Worm (Caenorhabditis elegans) whole organism, L3 larva: ENCODE measurements around the gene ZK1320.3.
A peak's percentile ranks its signal among the peaks of the same experiment; 100 is the strongest.

ENCODE experiments used
- R02D3.7 ChIP-seq: fragments of 150-350 bp; optimal IDR thresholded peaks from 2 replicates; lab custom pipeline; 2014; ENCODE audit warnings: missing biosample characterization, missing genetic modification characterization
- ama-1 ChIP-seq: fragments of 150-350 bp; optimal IDR thresholded peaks from 2 replicates; lab custom pipeline; 2018
- ceh-16 ChIP-seq: sonication (generic microtip); optimal IDR thresholded peaks from 2 replicates; lab custom pipeline; 2017; ENCODE audit warnings: missing biosample characterization, missing genetic modification characterization
- ceh-28 ChIP-seq: fragments of 150-350 bp; optimal IDR thresholded peaks from 2 replicates; lab custom pipeline; 2014; ENCODE audit warnings: missing biosample characterization, missing genetic modification reagents, missing genetic modification characterization
- ceh-82 ChIP-seq: fragments of 150-350 bp; optimal IDR thresholded peaks from 2 replicates; lab custom pipeline; 2014; ENCODE audit warnings: missing biosample characterization, missing genetic modification characterization
- ceh-9 ChIP-seq: sonication (generic microtip); optimal IDR thresholded peaks from 2 replicates; lab custom pipeline; 2018; ENCODE audit warnings: missing biosample characterization, missing genetic modification characterization
- daf-12 ChIP-seq: fragments of 150-350 bp; optimal IDR thresholded peaks from 2 replicates; lab custom pipeline; 2014; ENCODE audit warnings: missing biosample characterization, missing genetic modification reagents, missing genetic modification characterization
- egl-27 ChIP-seq: sonication (generic microtip); optimal IDR thresholded peaks from 4 replicates; lab custom pipeline; 2017; ENCODE audit warnings: missing biosample characterization, missing genetic modification reagents, missing genetic modification characterization
- elt-1 ChIP-seq: fragments of 150-350 bp; optimal IDR thresholded peaks from 2 replicates; lab custom pipeline; 2014; ENCODE audit warnings: missing biosample characterization, missing genetic modification characterization
- elt-2 ChIP-seq: sonication (generic microtip); optimal IDR thresholded peaks from 2 replicates; lab custom pipeline; 2016; ENCODE audit warnings: missing genetic modification reagents, mild to moderate bottlenecking, missing genetic modification characterization, missing compliant biosample characterization
- elt-3 ChIP-seq, 3 experiments: fragments of 150-350 bp in 1 of 3; sonication (generic microtip) in 2 of 3; optimal IDR thresholded peaks; 2 replicates in 2 of 3; 4 replicates in 1 of 3; lab custom pipeline; 2014 to 2017; ENCODE audit warnings: missing biosample characterization in 3 of 3, missing genetic modification characterization in 3 of 3
- eor-1 ChIP-seq, 2 experiments: fragments of 150-350 bp; optimal IDR thresholded peaks; 2 replicates each; lab custom pipeline; 2014 to 2018; ENCODE audit warnings: missing biosample characterization in 2 of 2, missing genetic modification characterization in 2 of 2
- fkh-10 ChIP-seq: sonication (generic microtip); optimal IDR thresholded peaks from 2 replicates; lab custom pipeline; 2017; ENCODE audit warnings: missing biosample characterization, missing genetic modification reagents, missing genetic modification characterization
- fkh-2 ChIP-seq: fragments of 150-350 bp; optimal IDR thresholded peaks from 2 replicates; lab custom pipeline; 2014; ENCODE audit warnings: missing biosample characterization, missing genetic modification reagents, missing genetic modification characterization
- hmg-11 ChIP-seq: sonication (generic microtip); optimal IDR thresholded peaks from 2 replicates; lab custom pipeline; 2016; ENCODE audit warnings: missing genetic modification characterization, missing compliant biosample characterization
- jun-1 ChIP-seq: fragments of 150-350 bp; optimal IDR thresholded peaks from 2 replicates; lab custom pipeline; 2014; ENCODE audit warnings: missing biosample characterization, missing genetic modification reagents, missing genetic modification characterization
- nfya-1 ChIP-seq: sonication (generic microtip); optimal IDR thresholded peaks from 2 replicates; lab custom pipeline; 2017; ENCODE audit warnings: missing genetic modification characterization, mild to moderate bottlenecking, missing compliant biosample characterization, antibody characterized with exemption, moderate library complexity; ENCODE audit not compliant: insufficient read depth
- nhr-11 ChIP-seq: fragments of 150-350 bp; optimal IDR thresholded peaks from 2 replicates; lab custom pipeline; 2014; ENCODE audit warnings: missing biosample characterization, missing genetic modification characterization
- nhr-12 ChIP-seq: fragments of 150-350 bp; optimal IDR thresholded peaks from 2 replicates; lab custom pipeline; 2014; ENCODE audit warnings: missing biosample characterization, missing genetic modification characterization
- nhr-23 ChIP-seq: fragments of 150-350 bp; optimal IDR thresholded peaks from 2 replicates; lab custom pipeline; 2014; ENCODE audit warnings: missing biosample characterization, missing genetic modification reagents, missing genetic modification characterization
- nhr-43 ChIP-seq: sonication (generic microtip); optimal IDR thresholded peaks from 2 replicates; lab custom pipeline; 2016; ENCODE audit warnings: mild to moderate bottlenecking, missing genetic modification characterization, missing compliant biosample characterization; ENCODE audit not compliant: poor library complexity, severe bottlenecking
- nhr-67 ChIP-seq: fragments of 150-350 bp; optimal IDR thresholded peaks from 2 replicates; lab custom pipeline; 2014; ENCODE audit warnings: missing biosample characterization, missing genetic modification characterization
- nhr-76 ChIP-seq: fragments of 150-350 bp; sonication (generic microtip); optimal IDR thresholded peaks from 5 replicates; lab custom pipeline; 2014; ENCODE audit warnings: missing biosample characterization, missing genetic modification characterization
- nhr-77 ChIP-seq: fragments of 150-350 bp; optimal IDR thresholded peaks from 2 replicates; lab custom pipeline; 2014; ENCODE audit warnings: missing biosample characterization, missing genetic modification characterization
- pha-4 ChIP-seq: fragments of 150-350 bp; optimal IDR thresholded peaks from 2 replicates; lab custom pipeline; 2014; ENCODE audit warnings: missing biosample characterization, missing genetic modification reagents, missing genetic modification characterization
- pqm-1 ChIP-seq: fragments of 150-350 bp; optimal IDR thresholded peaks from 2 replicates; lab custom pipeline; 2017; ENCODE audit warnings: missing biosample characterization, missing genetic modification characterization, inconsistent platforms
- sea-2 ChIP-seq: fragments of 150-350 bp; sonication (generic microtip); optimal IDR thresholded peaks from 4 replicates; lab custom pipeline; 2014; ENCODE audit warnings: missing biosample characterization, missing genetic modification reagents, missing genetic modification characterization
- unc-39 ChIP-seq: sonication (generic microtip); optimal IDR thresholded peaks from 4 replicates; lab custom pipeline; 2017; ENCODE audit warnings: missing biosample characterization, missing genetic modification characterization
- unc-62 ChIP-seq: fragments of 150-350 bp; sonication (generic microtip); optimal IDR thresholded peaks from 4 replicates; lab custom pipeline; 2014; ENCODE audit warnings: missing biosample characterization, missing genetic modification reagents, missing genetic modification characterization

ZK1320.3 gene

DNA sequence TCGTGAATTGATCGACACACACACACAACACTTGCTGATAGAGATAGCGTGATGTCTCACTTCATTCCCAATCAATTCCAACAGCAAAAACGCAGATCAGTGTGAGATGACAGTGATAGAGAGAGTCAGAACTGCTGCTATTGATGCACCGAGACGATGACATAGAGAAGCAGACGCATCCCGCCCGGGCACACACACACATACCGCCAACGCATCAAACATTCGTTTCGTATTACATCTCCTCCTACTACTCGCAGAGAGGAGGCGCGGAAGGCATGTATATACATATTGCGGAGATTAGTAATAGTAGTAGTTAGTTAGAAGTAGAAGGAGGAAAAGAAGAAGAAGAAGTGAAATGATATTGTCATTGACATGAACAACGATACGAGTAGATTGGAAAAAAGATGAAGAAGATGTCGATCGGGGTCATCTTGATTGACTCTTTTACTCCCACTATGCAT is 40.8 kb downstream of the ZK1320.3 start (continued):
- TF ChIP-seq egl-27 (no peak), ceh-9 (tag; lab: Kevin White, UChicago) (no peak), nhr-12 (no peak), nhr-23 (peak; percentile 70), nhr-77 (tag; lab: Kevin White, UChicago) (peak; percentile 20), sea-2 (GFP tag; lab: Kevin White, UChicago) (no peak)

DNA sequence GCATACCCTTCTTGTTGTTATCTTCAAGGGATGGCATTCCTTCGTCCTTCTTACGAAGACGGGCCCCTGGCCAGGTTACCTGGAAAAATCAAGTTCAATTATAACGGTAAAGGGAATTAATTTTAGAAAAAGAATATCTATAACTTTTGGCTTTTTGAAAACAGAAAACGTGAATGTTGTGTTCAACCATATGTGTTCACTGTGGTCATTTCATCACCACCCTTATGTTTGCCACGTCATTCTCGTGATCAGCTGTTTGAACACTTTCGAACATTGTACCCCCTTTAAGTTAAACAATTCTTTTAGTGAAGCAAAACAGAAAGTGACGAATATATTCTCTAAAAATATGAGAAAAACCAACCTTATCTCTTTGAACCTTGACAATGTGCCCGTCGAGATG is 41.5 kb downstream of the ZK1320.3 start:
- TF ChIP-seq ama-1 (lab: Kevin White, UChicago) = peak; percentile 42
- no peak for TF ChIP-seq elt-2 (tag; lab: Kevin White, UChicago)
- peak; percentile 52 for TF ChIP-seq pha-4 (tag; lab: Kevin White, UChicago)
- TF ChIP-seq nfya-1 (tag; lab: Kevin White, UChicago) = no peak
- TF ChIP-seq nhr-43 (tag; lab: Kevin White, UChicago) = peak; percentile 38
- no peak for TF ChIP-seq nhr-11 (tag; lab: Kevin White, UChicago)

DNA sequence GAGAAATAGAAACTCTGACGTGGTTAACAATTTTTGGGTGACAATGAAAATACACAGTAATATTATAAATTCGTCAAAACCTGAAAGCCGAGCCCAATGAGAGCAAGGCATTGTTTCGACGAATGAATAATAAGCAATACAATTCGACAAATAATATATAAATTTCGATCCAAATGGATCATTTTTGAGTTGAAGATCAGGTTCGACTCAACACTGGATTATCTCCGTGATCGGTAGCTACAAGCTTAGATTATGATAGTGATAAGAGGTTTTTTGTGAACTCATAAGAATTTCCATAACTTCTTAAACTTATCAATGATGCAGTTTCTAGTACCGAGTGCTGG is 42.3 kb downstream of the ZK1320.3 start:
- TF ChIP-seq unc-62 = no peak
- no peak for TF ChIP-seq nhr-77 (tag; lab: Kevin White, UChicago)
- TF ChIP-seq R02D3.7 = peak; percentile 11
- no peak for TF ChIP-seq nhr-76 (tag; lab: Kevin White, UChicago)
- TF ChIP-seq pqm-1 (tag; lab: Kevin White, UChicago) = no peak
- TF ChIP-seq elt-3 (tag; optimal IDR thresholded peaks at IDR 0.05; lab: Kevin White, UChicago) = no peak
- peak; percentile 69 for TF ChIP-seq nhr-43 (tag; lab: Kevin White, UChicago)
- TF ChIP-seq nhr-11 (tag; lab: Kevin White, UChicago) = no peak
- TF ChIP-seq sea-2 (GFP tag; lab: Kevin White, UChicago) = no peak
- TF ChIP-seq jun-1 (tag; lab: Kevin White, UChicago) = no peak
- no peak for TF ChIP-seq elt-1 (tag; lab: Kevin White, UChicago)
- no peak for TF ChIP-seq fkh-2
- TF ChIP-seq ceh-82 (tag; lab: Kevin White, UChicago) = no peak
- peak; percentile 10 for TF ChIP-seq elt-2 (tag; lab: Kevin White, UChicago)

DNA sequence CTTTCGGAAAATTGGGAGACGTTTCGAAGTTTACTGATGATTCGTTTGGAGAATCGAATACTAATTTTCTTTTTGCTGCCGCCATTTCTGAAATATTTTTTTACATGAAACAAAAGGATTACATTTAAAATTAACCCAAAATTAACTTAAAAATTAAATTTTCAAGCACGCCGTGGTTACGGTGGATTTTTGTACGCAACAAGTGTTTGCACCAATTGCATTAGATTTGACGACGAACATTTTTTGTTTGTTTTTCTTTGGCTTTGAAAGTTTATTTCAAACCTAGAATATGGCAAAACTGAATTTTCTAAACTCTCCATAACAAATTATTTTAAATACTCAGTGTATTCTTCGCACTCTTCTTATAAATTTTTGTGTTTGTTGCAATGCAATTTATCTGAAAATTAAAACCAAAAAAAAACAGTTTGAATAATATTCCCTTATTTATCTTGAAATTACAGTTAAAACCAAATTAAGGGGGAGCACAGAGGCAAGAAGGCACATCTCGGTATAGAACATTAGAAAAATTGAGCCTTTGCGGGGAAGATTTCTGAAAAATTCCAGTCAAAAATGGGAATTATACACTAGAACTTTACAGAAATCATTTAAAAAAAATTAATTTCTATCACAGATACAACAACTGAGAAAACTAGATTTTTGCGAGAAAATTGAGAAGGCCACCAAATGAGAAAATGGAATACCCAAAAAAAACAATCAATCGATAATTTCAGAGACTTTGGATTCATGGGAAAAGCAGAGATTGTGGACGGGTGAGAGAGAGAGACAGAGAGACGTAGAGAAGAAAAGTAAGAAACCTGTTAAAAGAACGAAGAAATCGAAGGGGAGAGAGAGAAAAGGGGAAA is 42.9 kb downstream of the ZK1320.3 start, which contains the start of gene hal-3:
Gene hal-3 (minus strand): TSS at position 87 of the 863 bp plus-strand sequence.
- TF ChIP-seq jun-1 (tag; lab: Kevin White, UChicago) (peak; percentile 35), ceh-28 (peak; percentile 74), daf-12 (tag; lab: Kevin White, UChicago) (peak; percentile 14), nfya-1 (tag; lab: Kevin White, UChicago) (peak; percentile 34), hmg-11 (tag; lab: Kevin White, UChicago) (no peak), nhr-77 (tag; lab: Kevin White, UChicago) (no peak), ama-1 (lab: Kevin White, UChicago) (peak; percentile 41)
- TF ChIP-seq, all 47 proteins: peak for 5

DNA sequence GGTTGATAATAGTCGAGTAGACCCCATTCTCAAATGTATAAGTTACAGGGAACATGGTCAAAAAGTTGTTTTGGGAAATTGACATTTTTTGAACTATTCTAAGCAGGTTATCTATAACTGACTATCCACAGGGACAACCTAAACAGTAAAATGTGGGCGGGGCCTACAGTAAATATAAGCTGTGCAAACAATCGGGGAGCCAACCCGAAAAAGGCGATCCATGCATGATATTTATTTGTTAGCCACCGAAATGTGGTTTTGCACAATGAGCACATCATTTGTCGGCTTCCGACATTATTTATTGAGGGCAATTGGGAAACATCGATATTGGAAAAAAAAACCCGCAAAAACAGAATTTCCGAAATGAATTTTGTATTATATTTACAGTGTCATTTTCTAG is 45.5 kb downstream of the ZK1320.3 start, which contains the start of gene hlh-6:
Gene hlh-6 (minus strand): TSS at position 101 of the 400 bp plus-strand sequence.
- no peak for TF ChIP-seq ceh-16
- TF ChIP-seq eor-1 (tag; optimal IDR thresholded peaks at IDR 0.05; lab: Kevin White, UChicago) = no peak
- no peak for TF ChIP-seq nhr-67 (tag; lab: Kevin White, UChicago)
- TF ChIP-seq fkh-10 = no peak
- TF ChIP-seq unc-39 (tag; lab: Kevin White, UChicago) = no peak
- no peak for TF ChIP-seq elt-2 (tag; lab: Kevin White, UChicago)
- no peak for TF ChIP-seq nfya-1 (tag; lab: Kevin White, UChicago)
- TF ChIP-seq, all 47 proteins: peak for 0
